Fruit fly (Drosophila melanogaster): ENCODE data around the gene CAH4.

The CAH4 gene

dm6 chr3R:24893320-24893955 lies 36.1 kb upstream of the CAH4 start (continued):
- TF ChIP-seq pdm3 (GFP tag; optimal IDR thresholded peaks at IDR 0.05) (peak; percentile 68), lz (GFP tag; optimal IDR thresholded peaks at IDR 0.05) (peak; percentile 55), CG9139 (GFP tag; optimal IDR thresholded peaks at IDR 0.05) (peak; percentile 74), esn (GFP tag; optimal IDR thresholded peaks at IDR 0.05) (peak; percentile 88), CG8319 (GFP tag; optimal IDR thresholded peaks at IDR 0.05) (peak; percentile 52), salr (GFP tag; optimal IDR thresholded peaks at IDR 0.05) (peak; percentile 7 to 86), CG4318 (GFP tag; optimal IDR thresholded peaks at IDR 0.05) (peak; percentile 74), Sox15 (GFP tag; optimal IDR thresholded peaks at IDR 0.05) (peak; percentile 39), CG31627 (GFP tag; optimal IDR thresholded peaks at IDR 0.05) (peak; percentile 33), CG6808 (GFP tag; optimal IDR thresholded peaks at IDR 0.05) (peak; percentile 91), ss (GFP tag; optimal IDR thresholded peaks at IDR 0.05) (peak; percentile 84 to 86), Hr38 (GFP tag; optimal IDR thresholded peaks at IDR 0.05) (no peak), Hr39 (GFP tag; optimal IDR thresholded peaks at IDR 0.05) (peak; percentile 22), CG6276 (GFP tag; optimal IDR thresholded peaks at IDR 0.05) (peak; percentile 92), CG6854 (GFP tag; optimal IDR thresholded peaks at IDR 0.05) (peak; percentile 76), CG15336 (GFP tag; IDR thresholded peaks at IDR 0.05) (peak; percentile 94), Sox14 (GFP tag; optimal IDR thresholded peaks at IDR 0.05) (peak; percentile 33), Blimp-1 (GFP tag; optimal IDR thresholded peaks at IDR 0.05) (peak; percentile 69), Met (GFP tag; optimal IDR thresholded peaks at IDR 0.05) (peak; percentile 83), Lpt (GFP tag; optimal IDR thresholded peaks at IDR 0.05) (peak; percentile 94), CG7368 (GFP tag; optimal IDR thresholded peaks at IDR 0.05) (peak; percentile 78), CG11294 (GFP tag; IDR thresholded peaks at IDR 0.05) (peak; percentile 70; the same call in 1 of the 2 replicates)

- TF ChIP-seq fkh (GFP tag; optimal IDR thresholded peaks at IDR 0.05): no peak
- peak; percentile 6 for TF ChIP-seq Hr39 (GFP tag; optimal IDR thresholded peaks at IDR 0.05)
- no peak for TF ChIP-seq Blimp-1 (GFP tag; optimal IDR thresholded peaks at IDR 0.05)
- TF ChIP-seq CG15336 (GFP tag; IDR thresholded peaks at IDR 0.05): peak; percentile 67
- TF ChIP-seq cyc (GFP tag; optimal IDR thresholded peaks at IDR 0.05): no peak
- TF ChIP-seq Eip93F (GFP tag; optimal IDR thresholded peaks at IDR 0.05): no peak
- no peak for TF ChIP-seq Eip75B (GFP tag; optimal IDR thresholded peaks at IDR 0.05)
- TF ChIP-seq CG16779 (tag; optimal IDR thresholded peaks at IDR 0.05): no peak
- peak; percentile 38 for TF ChIP-seq CG6276 (GFP tag; optimal IDR thresholded peaks at IDR 0.05)
- peak; percentile 35 for TF ChIP-seq OdsH (GFP tag; optimal IDR thresholded peaks at IDR 0.05)
- no peak for TF ChIP-seq CG11294 (GFP tag; IDR thresholded peaks at IDR 0.05)
- peak; percentile 47 for TF ChIP-seq CG4318 (GFP tag; optimal IDR thresholded peaks at IDR 0.05)
- no peak for TF ChIP-seq Met (GFP tag; optimal IDR thresholded peaks at IDR 0.05)
- TF ChIP-seq net (GFP tag; optimal IDR thresholded peaks at IDR 0.05): no peak
- no peak for TF ChIP-seq CG3919 (GFP tag; optimal IDR thresholded peaks at IDR 0.05)
- no peak for TF ChIP-seq ss (GFP tag; optimal IDR thresholded peaks at IDR 0.05)
- TF ChIP-seq achi (GFP tag; optimal IDR thresholded peaks at IDR 0.05): peak; percentile 5
- TF ChIP-seq svp (GFP tag): peak; percentile 37
- TF ChIP-seq CG34406 (GFP tag; optimal IDR thresholded peaks at IDR 0.05): no peak
- TF ChIP-seq CG32006 (GFP tag; optimal IDR thresholded peaks at IDR 0.05): peak; percentile 71
- no peak for TF ChIP-seq CG3032 (tag; optimal IDR thresholded peaks at IDR 0.05)
- TF ChIP-seq acj6 (GFP tag; optimal IDR thresholded peaks at IDR 0.05): no peak
- peak; percentile 38 for TF ChIP-seq pdm3 (GFP tag; optimal IDR thresholded peaks at IDR 0.05)
- TF ChIP-seq Sox15 (GFP tag; optimal IDR thresholded peaks at IDR 0.05): no peak
- TF ChIP-seq CG6792 (GFP tag; optimal IDR thresholded peaks at IDR 0.05): peak; percentile 14
- peak; percentile 29; the same call in 1 of the 3 replicates for TF ChIP-seq eg (GFP tag; IDR thresholded peaks at IDR 0.05)
- no peak for TF ChIP-seq Ets96B (tag; optimal IDR thresholded peaks at IDR 0.05)
- peak; percentile 59 for TF ChIP-seq Hr4 (GFP tag; optimal IDR thresholded peaks at IDR 0.05)
- TF ChIP-seq CG9139 (GFP tag; optimal IDR thresholded peaks at IDR 0.05): no peak
- TF ChIP-seq lz (GFP tag; optimal IDR thresholded peaks at IDR 0.05): peak; percentile 5
- TF ChIP-seq CG31627 (GFP tag; optimal IDR thresholded peaks at IDR 0.05): no peak
- TF ChIP-seq CG10669 (GFP tag; optimal IDR thresholded peaks at IDR 0.05): no peak
- peak; percentile 37 for TF ChIP-seq dac (GFP tag; optimal IDR thresholded peaks at IDR 0.05)
- peak; percentile 69 for TF ChIP-seq Eip78C (GFP tag)
- 0 out of 3 replicates have a peak, but pooled peaks have one; percentile 16 for TF ChIP-seq CG6163 (GFP tag; IDR thresholded peaks at IDR 0.05)
- no peak for TF ChIP-seq fd59A (GFP tag; optimal IDR thresholded peaks at IDR 0.05)
- peak; percentile 55; the same call in 2 of the 3 replicates for TF ChIP-seq CG8119 (GFP tag; IDR thresholded peaks at IDR 0.05)
- no peak for TF ChIP-seq Smox (GFP tag; optimal IDR thresholded peaks at IDR 0.05)
- TF ChIP-seq Ets21C (GFP tag; optimal IDR thresholded peaks at IDR 0.05): no peak
Observed at dm6 chr3R:24890919-24891318, 33.6 kb upstream of the CAH4 start.
